Fruit fly (Drosophila melanogaster): Measurements from ENCODE around the gene RpS19a.

RpS19a gene

DNA sequence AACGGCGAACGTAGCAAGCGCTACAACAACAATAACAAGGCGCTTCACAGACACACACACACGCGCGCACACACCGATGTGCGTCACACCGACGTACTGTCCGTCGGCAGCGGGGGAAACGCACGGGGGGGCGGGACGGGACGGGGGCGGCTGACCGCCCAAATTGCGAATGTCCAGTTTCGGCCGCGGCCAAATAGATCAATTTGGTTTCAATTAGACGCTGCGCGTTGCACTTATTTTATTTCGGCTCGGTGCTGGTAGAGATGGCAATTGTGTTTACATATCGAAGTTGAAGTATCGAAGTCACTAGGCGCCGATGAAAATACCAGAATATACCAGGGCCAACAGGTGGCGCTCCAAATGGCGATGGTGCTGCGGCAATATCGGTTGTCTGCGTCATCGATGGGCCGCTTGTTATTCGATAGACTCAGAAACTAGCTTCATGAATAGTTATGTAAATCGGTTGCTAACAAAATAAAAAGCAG, 546 bp upstream of the RpS19a start, which contains the start of gene Rok (continued):
- TF ChIP-seq row (GFP tag; IDR thresholded peaks at IDR 0.05), result peak; percentile 37; the same call in 2 of the 3 replicates
- peak; percentile 57; the same call in 2 of the 3 replicates for TF ChIP-seq CG34224 (GFP tag; IDR thresholded peaks at IDR 0.05; ENCODE audit: partially characterized antibody)
- peak; percentile 62; the same call in 1 of the 2 replicates for TF ChIP-seq MBD-R2 (GFP tag; IDR thresholded peaks at IDR 0.05)
- peak; percentile 13; the same call in 1 of the 2 replicates for TF ChIP-seq lmd (GFP tag; IDR thresholded peaks at IDR 0.05)
- TF ChIP-seq CG14860 (GFP tag; IDR thresholded peaks at IDR 0.05; ENCODE audit: partially characterized antibody), result peak; percentile 79
- peak; percentile 99 for TF ChIP-seq cg (GFP tag; optimal IDR thresholded peaks at IDR 0.05)
- TF ChIP-seq prd (optimal IDR thresholded peaks at IDR 0.05), result no peak
- TF ChIP-seq prd (GFP tag; IDR thresholded peaks at IDR 0.05), result peak; percentile 3; the same call in 1 of the 3 replicates
- TF ChIP-seq HLH54F (GFP tag; optimal IDR thresholded peaks at IDR 0.05), result no peak
- no peak for TF ChIP-seq CkIIα-i1 (GFP tag; IDR thresholded peaks at IDR 0.05)
- TF ChIP-seq stc (GFP tag; IDR thresholded peaks at IDR 0.05), result peak; percentile 17; the same call in 1 of the 2 replicates
- peak; percentile 81 for TF ChIP-seq Scr (GFP tag; IDR thresholded peaks at IDR 0.05; ENCODE audit: partially characterized antibody)
- TF ChIP-seq Rfx (GFP tag; IDR thresholded peaks at IDR 0.05), result peak; percentile 26; the same call in 1 of the 2 replicates
- TF ChIP-seq CG11456 (GFP tag; IDR thresholded peaks at IDR 0.05), result peak; percentile 33; the same call in 1 of the 3 replicates
- TF ChIP-seq Opbp (GFP tag; IDR thresholded peaks at IDR 0.05; ENCODE audit: partially characterized antibody), result peak; percentile 78
- TF ChIP-seq CG9797 (GFP tag; optimal IDR thresholded peaks at IDR 0.05), result peak; percentile 69
- TF ChIP-seq az2 (GFP tag; optimal IDR thresholded peaks at IDR 0.05), result no peak
- TF ChIP-seq Myb (GFP tag; optimal IDR thresholded peaks at IDR 0.05), result peak; percentile 16
- peak; percentile 80 for TF ChIP-seq pzg (GFP tag; optimal IDR thresholded peaks at IDR 0.05)
- no peak for TF ChIP-seq phol (tag; optimal IDR thresholded peaks at IDR 0.05)
- TF ChIP-seq CG3838 (GFP tag; optimal IDR thresholded peaks at IDR 0.05), result no peak
- no peak for TF ChIP-seq Hmr (GFP tag; optimal IDR thresholded peaks at IDR 0.05)
- TF ChIP-seq B-H1 (GFP tag; IDR thresholded peaks at IDR 0.05), result no peak
- no peak for TF ChIP-seq ATbp (GFP tag; optimal IDR thresholded peaks at IDR 0.05)
- TF ChIP-seq CG15011 (GFP tag; optimal IDR thresholded peaks at IDR 0.05), result no peak
- peak; percentile 95 for TF ChIP-seq MESR4 (GFP tag; optimal IDR thresholded peaks at IDR 0.05)
- TF ChIP-seq CG34422 (GFP tag; IDR thresholded peaks at IDR 0.05), result peak; percentile 18
- TF ChIP-seq crol (GFP tag; IDR thresholded peaks at IDR 0.05), result peak; percentile 67
- TF ChIP-seq Neu2 (GFP tag; optimal IDR thresholded peaks at IDR 0.05; ENCODE audit: borderline replicate concordance), result peak; percentile 96
- peak; percentile 69 for TF ChIP-seq hbn (GFP tag; IDR thresholded peaks at IDR 0.05; ENCODE audit: partially characterized antibody)
- no peak for TF ChIP-seq C15 (GFP tag; IDR thresholded peaks at IDR 0.05)
- TF ChIP-seq Med (GFP tag), result peak; percentile 74
- peak; percentile 89 for TF ChIP-seq amos (GFP tag; IDR thresholded peaks at IDR 0.05; ENCODE audit: partially characterized antibody)
- TF ChIP-seq nom (GFP tag; optimal IDR thresholded peaks at IDR 0.05), result peak; percentile 11
- peak; percentile 59 for TF ChIP-seq CG2129 (GFP tag; IDR thresholded peaks at IDR 0.05; ENCODE audit: partially characterized antibody)
- TF ChIP-seq Dll (GFP tag; IDR thresholded peaks at IDR 0.05; ENCODE audit: partially characterized antibody), result peak; percentile 77
- TF ChIP-seq jing (GFP tag; optimal IDR thresholded peaks at IDR 0.05), result no peak
- TF ChIP-seq ato (GFP tag; IDR thresholded peaks at IDR 0.05; ENCODE audit: partially characterized antibody), result 0 out of 2 replicates have a peak, but pooled peaks have one; percentile 34
- TF ChIP-seq ac (GFP tag; optimal IDR thresholded peaks at IDR 0.05), result no peak
- TF ChIP-seq CG1603 (tag; optimal IDR thresholded peaks at IDR 0.05), result peak; percentile 61
- TF ChIP-seq Adf1 (GFP tag; IDR thresholded peaks at IDR 0.05), result peak; percentile 53
- TF ChIP-seq CG7357 (GFP tag; IDR thresholded peaks at IDR 0.05), result no peak
- peak; percentile 7; the same call in 1 of the 2 replicates for TF ChIP-seq CG14441 (GFP tag; IDR thresholded peaks at IDR 0.05)
- TF ChIP-seq Atf6 (GFP tag; IDR thresholded peaks at IDR 0.05), result no peak
- TF ChIP-seq Hr39 (optimal IDR thresholded peaks at IDR 0.05), result peak; percentile 21
- peak in 1 of 2 experiments; percentile 46 for TF ChIP-seq Pdp1 (GFP tag; optimal IDR thresholded peaks at IDR 0.05)
- peak; percentile 87 for TF ChIP-seq Bgb (GFP tag; IDR thresholded peaks at IDR 0.05; ENCODE audit: partially characterized antibody)
- TF ChIP-seq knrl (GFP tag; IDR thresholded peaks at IDR 0.05; ENCODE audit: partially characterized antibody), result peak; percentile 83
- peak; percentile 85 for TF ChIP-seq CG16813 (GFP tag; IDR thresholded peaks at IDR 0.05; ENCODE audit: partially characterized antibody)
